Worm (Caenorhabditis elegans): Measurements from ENCODE around the gene srg-16.

ce11 chrII:12499969-12500368, 33.0 kb downstream of the srg-16 start:
- TF ChIP-seq ama-1 (optimal IDR thresholded peaks at IDR 0.05) (no peak), mep-1 (tag; optimal IDR thresholded peaks at IDR 0.05) (no peak), pqm-1 (tag; optimal IDR thresholded peaks at IDR 0.05) (no peak), blmp-1 (tag; optimal IDR thresholded peaks at IDR 0.05) (no peak), fkh-4 (tag; optimal IDR thresholded peaks at IDR 0.05; ENCODE audit: borderline replicate concordance) (no peak), sox-4 (tag; optimal IDR thresholded peaks at IDR 0.05) (no peak), fkh-10 (GFP tag; optimal IDR thresholded peaks at IDR 0.05) (peak; percentile 78)
